Worm (Caenorhabditis elegans) whole organism, mixed stage, embryonic: ENCODE data around the gene M70.5.
"Not testable (repeated sequence)": the region's sequence is repeated elsewhere in the genome, so short reads cannot be mapped to it uniquely, and the experiment has no call there.

Source experiments
- M03D4.4 ChIP-seq: sonication (generic microtip); optimal IDR thresholded peaks from 2 replicates; lab custom pipeline; 2017; ENCODE audit warnings: mild to moderate bottlenecking, missing genetic modification characterization, missing compliant biosample characterization
- bed-3 ChIP-seq: fragments of 200-800 bp; sonication (Bioruptor generic); optimal IDR thresholded peaks from 3 replicates; lab custom pipeline; 2018; ENCODE audit warnings: mild to moderate bottlenecking, missing genetic modification characterization, moderate library complexity, missing compliant biosample characterization
- blmp-1 ChIP-seq: fragments of 150-350 bp; optimal IDR thresholded peaks from 2 replicates; lab custom pipeline; 2014; ENCODE audit warnings: missing biosample characterization, missing genetic modification characterization
- ceh-39 ChIP-seq: fragments of 150-350 bp; optimal IDR thresholded peaks from 2 replicates; lab custom pipeline; 2014; ENCODE audit warnings: missing biosample characterization, missing genetic modification characterization
- ces-1 ChIP-seq: fragments of 150-350 bp; optimal IDR thresholded peaks from 2 replicates; lab custom pipeline; 2014; ENCODE audit warnings: missing biosample characterization, missing genetic modification reagents, missing genetic modification characterization
- elt-3 ChIP-seq: fragments of 150-350 bp; optimal IDR thresholded peaks from 2 replicates; lab custom pipeline; 2014; ENCODE audit warnings: missing biosample characterization, missing genetic modification characterization
- flh-1 ChIP-seq: fragments of 200-800 bp; sonication (Bioruptor generic); optimal IDR thresholded peaks from 2 replicates; lab custom pipeline; 2018; ENCODE audit warnings: mild to moderate bottlenecking, missing genetic modification characterization, moderate library complexity, missing compliant biosample characterization
- ham-2 ChIP-seq: fragments of 200-800 bp; sonication (Bioruptor generic); optimal IDR thresholded peaks from 2 replicates; lab custom pipeline; 2018; ENCODE audit warnings: mild to moderate bottlenecking, missing genetic modification characterization, missing compliant biosample characterization
- hlh-1 ChIP-seq: fragments of 150-350 bp; optimal IDR thresholded peaks from 2 replicates; lab custom pipeline; 2014; ENCODE audit warnings: missing biosample characterization, missing genetic modification reagents, missing genetic modification characterization
- lin-13 ChIP-seq: fragments of 150-350 bp; optimal IDR thresholded peaks from 2 replicates; lab custom pipeline; 2014; ENCODE audit warnings: missing biosample characterization, missing genetic modification characterization
- lsy-2 ChIP-seq: fragments of 150-350 bp; optimal IDR thresholded peaks from 2 replicates; lab custom pipeline; 2014; ENCODE audit warnings: missing biosample characterization, missing genetic modification characterization
- mab-5 ChIP-seq: fragments of 150-350 bp; optimal IDR thresholded peaks from 2 replicates; lab custom pipeline; 2014; ENCODE audit warnings: missing biosample characterization, missing genetic modification characterization
- mep-1 ChIP-seq: fragments of 150-350 bp; optimal IDR thresholded peaks from 2 replicates; lab custom pipeline; 2017; ENCODE audit warnings: missing biosample characterization, missing genetic modification reagents, missing genetic modification characterization, inconsistent platforms
- nhr-12 ChIP-seq: fragments of 150-350 bp; optimal IDR thresholded peaks from 2 replicates; lab custom pipeline; 2014; ENCODE audit warnings: missing biosample characterization, missing genetic modification characterization
- nhr-2 ChIP-seq: fragments of 150-350 bp; optimal IDR thresholded peaks from 2 replicates; lab custom pipeline; 2014; ENCODE audit warnings: missing biosample characterization, missing genetic modification characterization
- nhr-237 ChIP-seq: fragments of 150-350 bp; optimal IDR thresholded peaks from 2 replicates; lab custom pipeline; 2014; ENCODE audit warnings: missing biosample characterization, missing genetic modification characterization
- nhr-28 ChIP-seq: fragments of 150-350 bp; optimal IDR thresholded peaks from 2 replicates; lab custom pipeline; 2014; ENCODE audit warnings: missing biosample characterization, missing genetic modification characterization
- nhr-76 ChIP-seq: sonication (generic microtip); optimal IDR thresholded peaks from 2 replicates; lab custom pipeline; 2017; ENCODE audit warnings: missing biosample characterization, missing genetic modification characterization
- pha-4 ChIP-seq: fragments of 150-350 bp; optimal IDR thresholded peaks from 2 replicates; lab custom pipeline; 2018; ENCODE audit warnings: missing biosample characterization, missing genetic modification reagents, missing genetic modification characterization
- sem-2 ChIP-seq: fragments of 200-800 bp; sonication (Bioruptor generic); optimal IDR thresholded peaks from 2 replicates; lab custom pipeline; 2018; ENCODE audit warnings: mild to moderate bottlenecking, missing genetic modification characterization, missing compliant biosample characterization
- snpc-4 ChIP-seq: fragments of 150-350 bp; optimal IDR thresholded peaks from 2 replicates; lab custom pipeline; 2014; ENCODE audit warnings: missing biosample characterization, missing genetic modification characterization
- sptf-1 ChIP-seq: sonication (generic microtip); optimal IDR thresholded peaks from 2 replicates; lab custom pipeline; 2017; ENCODE audit warnings: mild to moderate bottlenecking, missing genetic modification characterization, moderate library complexity, missing compliant biosample characterization
- tbx-8 ChIP-seq: fragments of 200-800 bp; sonication (Bioruptor generic); optimal IDR thresholded peaks from 2 replicates; lab custom pipeline; 2018; ENCODE audit warnings: mild to moderate bottlenecking, missing genetic modification characterization, moderate library complexity, missing compliant biosample characterization
- unc-120 ChIP-seq: sonication (generic microtip); optimal IDR thresholded peaks from 2 replicates; lab custom pipeline; 2017; ENCODE audit warnings: missing genetic modification characterization, missing compliant biosample characterization; ENCODE audit not compliant: poor library complexity, severe bottlenecking
- unc-62 ChIP-seq: fragments of 150-350 bp; optimal IDR thresholded peaks from 2 replicates; lab custom pipeline; 2014; ENCODE audit warnings: missing biosample characterization, missing genetic modification reagents, missing genetic modification characterization
- ztf-11 ChIP-seq: fragments of 150-350 bp; optimal IDR thresholded peaks from 2 replicates; lab custom pipeline; 2014; ENCODE audit warnings: missing biosample characterization, missing genetic modification characterization

M70.5 gene

DNA sequence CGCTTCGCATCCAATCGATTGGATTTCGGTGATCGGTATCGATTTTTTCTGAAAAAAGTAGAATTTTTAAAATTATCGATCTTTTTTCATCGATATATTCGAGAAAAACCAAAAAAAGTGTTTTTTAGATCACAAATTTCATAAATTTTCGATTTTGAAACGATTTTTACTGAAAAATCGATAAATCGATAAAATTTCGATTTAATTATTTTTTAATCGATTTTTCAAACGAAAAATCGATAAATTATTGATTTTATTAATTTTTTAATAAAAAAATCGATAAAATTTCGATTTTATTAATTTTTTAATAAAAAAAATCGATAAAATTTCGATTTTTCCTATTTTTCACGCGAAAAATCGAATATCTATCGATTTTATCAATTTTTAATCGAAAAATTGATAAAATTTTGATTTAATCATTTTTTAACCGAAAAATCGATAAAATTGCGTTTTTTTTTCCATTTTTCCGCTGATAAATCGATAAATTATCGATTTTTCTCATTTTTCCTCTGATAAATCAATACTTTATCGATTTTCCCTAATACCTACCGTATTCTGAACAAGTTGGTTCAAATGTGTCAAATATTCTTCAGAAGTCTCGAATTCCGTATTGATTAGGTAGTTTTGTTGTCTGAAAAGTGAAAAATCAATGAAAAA is 21.9 kb downstream of the M70.5 start:
- TF ChIP-seq hlh-1 (tag; lab: Kevin White, UChicago) = no peak
- no peak for TF ChIP-seq mab-5 (tag; lab: Kevin White, UChicago)
- no peak for TF ChIP-seq nhr-237

DNA sequence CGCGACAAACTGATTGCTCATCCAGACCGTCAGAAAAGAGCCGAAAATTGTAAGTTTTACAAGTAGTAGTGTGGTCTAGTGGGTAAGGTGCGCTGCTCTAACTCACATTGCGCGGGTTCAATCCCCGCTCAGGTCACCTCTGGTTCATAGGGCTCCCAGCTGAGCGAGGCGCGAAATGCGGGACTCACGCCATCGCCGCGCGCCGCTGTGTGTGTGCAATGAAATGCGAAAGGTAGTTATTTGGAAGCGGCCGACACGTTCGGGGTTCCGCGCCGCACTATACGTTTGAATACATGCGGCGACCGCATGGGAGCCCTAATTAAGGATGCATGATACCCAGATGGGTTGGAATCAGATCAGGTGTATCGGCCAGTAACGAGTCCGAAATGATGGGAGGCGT is 29.3 kb downstream of the M70.5 start:
- TF ChIP-seq nhr-76 (no peak), sem-2 (no peak), nhr-12 (tag; lab: Kevin White, UChicago) (no peak), flh-1 (GFP tag; lab: Kevin White, UChicago) (no peak), tbx-8 (GFP tag; lab: Kevin White, UChicago) (no peak), ceh-39 (tag; lab: Kevin White, UChicago) (no peak), elt-3 (no peak), ces-1 (GFP tag; lab: Kevin White, UChicago) (no peak), blmp-1 (tag; lab: Kevin White, UChicago) (no peak), mep-1 (tag; lab: Kevin White, UChicago) (no peak), ham-2 (GFP tag; lab: Kevin White, UChicago) (no peak), lin-13 (tag; lab: Kevin White, UChicago) (no peak), bed-3 (GFP tag; lab: Kevin White, UChicago) (no peak), ztf-11 (no peak), unc-62 (GFP tag; lab: Kevin White, UChicago) (no peak), lsy-2 (tag; lab: Kevin White, UChicago) (no peak), pha-4 (no peak), sptf-1 (no peak), M03D4.4 (no peak), nhr-28 (tag; lab: Kevin White, UChicago) (no peak)

DNA sequence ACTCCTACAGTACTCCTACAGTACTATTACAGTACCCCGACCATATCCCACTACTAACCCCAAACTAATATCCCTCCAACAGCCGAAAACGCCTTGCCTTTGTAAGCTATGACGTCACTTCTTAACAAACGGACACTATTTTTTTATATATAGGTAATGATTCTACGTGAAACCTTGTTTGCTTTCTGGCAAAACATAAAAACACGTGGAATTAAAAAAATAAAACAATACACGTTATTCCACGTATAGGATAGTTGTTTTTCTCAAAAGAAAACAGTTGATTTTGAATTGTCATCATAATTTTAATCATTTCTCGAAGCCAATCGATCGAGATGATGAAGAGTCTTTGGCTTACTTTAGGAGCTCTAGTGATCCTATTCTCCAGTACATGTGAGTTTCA is 29.9 kb downstream of the M70.5 start, which contains the start of gene M70.1:
M70.1 (plus strand) TSS at position 301 of the 400 bp plus-strand sequence.
- not testable (repeated sequence) for TF ChIP-seq elt-3; unc-120 (tag; lab: Kevin White, UChicago); mep-1 (tag; lab: Kevin White, UChicago)
- TF ChIP-seq, all 35 proteins: peak for 0; not testable (repeated sequence) for 35

DNA sequence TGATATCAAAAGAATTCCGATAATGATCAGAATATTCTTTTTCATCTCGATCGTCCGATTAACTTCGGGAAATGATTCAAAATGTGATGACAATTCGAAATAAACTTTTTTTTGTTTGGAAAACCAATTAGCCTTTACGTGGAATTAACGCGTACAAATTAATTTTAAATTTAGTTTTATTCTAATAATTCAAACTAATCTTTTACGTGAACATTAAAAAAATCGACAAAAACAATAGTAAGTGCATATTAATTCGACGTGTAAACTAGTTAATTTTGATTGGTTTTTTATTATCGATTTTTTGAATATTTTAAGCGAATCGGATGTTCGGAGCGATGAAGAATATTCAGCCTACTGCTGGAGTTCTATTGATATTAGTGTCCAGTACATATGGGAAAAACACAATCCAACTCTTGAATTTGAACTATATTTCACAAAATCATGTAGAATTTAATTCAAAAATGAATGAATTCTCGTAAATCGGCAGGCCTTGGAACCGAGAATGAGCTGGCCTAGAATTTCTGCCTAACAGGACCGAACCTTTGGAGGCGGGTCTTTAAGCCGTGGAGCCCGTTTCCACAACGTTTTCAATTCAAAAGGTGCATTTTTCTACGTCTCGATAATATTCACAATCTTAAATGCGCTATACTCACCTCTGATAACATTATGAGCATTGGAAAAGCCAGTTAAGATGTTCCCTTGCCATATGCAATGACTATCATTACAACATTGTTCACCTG is 32.9 kb downstream of the M70.5 start, which contains the start of the genes M70.3 and M70.2:
M70.3 (minus strand) TSS at position 101 of the 740 bp plus-strand sequence.
M70.2 (plus strand) TSS at position 690 of the 740 bp plus-strand sequence.
- TF ChIP-seq hlh-1 (tag; lab: Kevin White, UChicago) (no peak), nhr-2 (tag; lab: Kevin White, UChicago) (no peak), unc-120 (tag; lab: Kevin White, UChicago) (no peak), blmp-1 (tag; lab: Kevin White, UChicago) (no peak), mab-5 (tag; lab: Kevin White, UChicago) (no peak)

DNA sequence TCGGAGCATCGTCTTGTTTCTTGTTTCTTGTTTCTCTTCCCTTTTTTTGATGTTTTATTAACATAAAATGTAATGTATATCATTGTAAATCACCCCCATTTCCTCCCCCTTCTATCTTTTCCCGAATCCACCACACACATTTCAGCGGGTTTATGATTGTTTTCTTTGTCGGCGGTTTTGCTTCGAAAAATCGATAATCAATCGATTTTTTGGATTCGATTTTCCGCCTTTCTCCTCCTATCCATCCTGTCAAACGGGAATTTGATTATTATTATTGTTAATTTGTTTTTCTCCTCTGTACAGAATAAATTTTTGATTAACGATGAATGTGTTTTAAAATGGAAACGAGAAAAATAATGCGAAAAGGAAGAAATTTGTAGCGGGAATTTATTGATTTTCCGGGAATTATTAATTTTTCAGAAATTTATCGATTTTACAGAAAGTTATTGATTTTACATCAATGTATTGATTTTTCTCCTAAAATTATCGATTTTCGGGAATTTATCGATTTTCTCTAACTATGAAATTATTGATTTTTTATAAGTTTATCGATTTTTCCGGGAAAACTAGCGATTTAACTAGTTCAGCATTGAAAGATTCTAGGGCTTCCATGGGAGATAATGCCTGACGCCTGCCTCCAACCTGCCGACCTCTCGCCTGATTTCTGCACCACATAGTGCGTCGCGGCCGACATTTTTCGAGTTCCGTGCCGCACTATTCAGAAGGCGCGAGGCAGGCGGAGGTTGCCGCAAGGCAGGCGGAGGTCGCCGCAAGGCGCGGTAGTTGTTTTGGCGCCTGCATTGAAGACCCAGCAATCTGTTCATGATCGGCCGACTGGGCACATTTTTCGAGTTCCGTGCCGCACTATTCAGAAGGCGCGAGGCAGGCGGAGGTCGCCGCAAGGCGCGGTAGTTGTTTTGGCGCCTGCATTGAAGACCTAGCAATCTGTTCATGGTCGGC is 38.5 kb downstream of the M70.5 start:
- TF ChIP-seq unc-120 (tag; lab: Kevin White, UChicago) (no peak), tbx-8 (GFP tag; lab: Kevin White, UChicago) (no peak), ces-1 (GFP tag; lab: Kevin White, UChicago) (no peak), snpc-4 (tag; lab: Kevin White, UChicago) (no peak), ztf-11 (no peak), ceh-39 (tag; lab: Kevin White, UChicago) (no peak)
- TF ChIP-seq, all 35 proteins: peak for 0
